Worm (Caenorhabditis elegans): ENCODE results near the gene abcf-2.

abcf-2 gene

DNA sequence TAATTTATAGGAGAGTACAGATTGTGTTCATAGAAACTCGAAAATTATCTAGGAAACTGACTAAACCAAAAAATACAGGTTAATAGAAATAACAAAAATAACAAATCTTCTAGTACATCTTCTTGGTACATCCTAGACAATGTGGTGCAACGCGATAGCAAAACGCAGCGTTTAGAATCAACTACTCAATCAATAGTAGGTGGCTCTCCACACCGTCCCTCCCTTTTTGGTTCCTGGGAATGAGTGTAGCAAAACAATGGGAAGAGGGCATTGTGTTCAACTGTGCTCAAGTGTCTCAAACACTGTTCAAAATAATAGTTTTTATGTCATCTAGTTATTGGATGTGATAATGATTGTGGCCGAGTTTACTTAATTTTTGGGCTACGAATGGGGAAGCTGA is 14.6 kb upstream of the abcf-2 start, which contains the start of gene T27E9.6:
Gene T27E9.6, minus strand, starts transcription at position 101 of the 400 bp plus-strand sequence.
- no peak for TF ChIP-seq lin-13 (GFP tag; optimal IDR thresholded peaks at IDR 0.05)
- no peak for TF ChIP-seq nhr-12 (tag; optimal IDR thresholded peaks at IDR 0.05)
- no peak for TF ChIP-seq nhr-6 (tag; optimal IDR thresholded peaks at IDR 0.05)
- no peak for TF ChIP-seq ceh-16 (tag; optimal IDR thresholded peaks at IDR 0.05)
- no peak for TF ChIP-seq unc-62 (GFP tag; optimal IDR thresholded peaks at IDR 0.05)
- TF ChIP-seq nhr-237 (tag; optimal IDR thresholded peaks at IDR 0.05) = no peak
- TF ChIP-seq ZK546.5 (tag; optimal IDR thresholded peaks at IDR 0.05) = no peak
- TF ChIP-seq elt-3 (tag; optimal IDR thresholded peaks at IDR 0.05) = no peak
- TF ChIP-seq lsy-2 (tag; optimal IDR thresholded peaks at IDR 0.05) = no peak
- TF ChIP-seq mbf-1 (tag; optimal IDR thresholded peaks at IDR 0.05) = no peak
- no peak for TF ChIP-seq ama-1 (optimal IDR thresholded peaks at IDR 0.05)
- TF ChIP-seq alr-1 (tag; optimal IDR thresholded peaks at IDR 0.05) = no peak
- TF ChIP-seq elt-1 (tag; optimal IDR thresholded peaks at IDR 0.05) = no peak
- TF ChIP-seq lin-11 (tag; optimal IDR thresholded peaks at IDR 0.05) = no peak
- TF ChIP-seq crh-2 (tag; optimal IDR thresholded peaks at IDR 0.05) = no peak
- TF ChIP-seq unc-39 (tag; optimal IDR thresholded peaks at IDR 0.05) = no peak
- no peak for TF ChIP-seq ztf-4 (tag; optimal IDR thresholded peaks at IDR 0.05)
- no peak for TF ChIP-seq zag-1 (tag; optimal IDR thresholded peaks at IDR 0.05)
- no peak for TF ChIP-seq sma-9 (GFP tag; optimal IDR thresholded peaks at IDR 0.05)
- no peak for TF ChIP-seq sma-9 (tag; optimal IDR thresholded peaks at IDR 0.05)

DNA sequence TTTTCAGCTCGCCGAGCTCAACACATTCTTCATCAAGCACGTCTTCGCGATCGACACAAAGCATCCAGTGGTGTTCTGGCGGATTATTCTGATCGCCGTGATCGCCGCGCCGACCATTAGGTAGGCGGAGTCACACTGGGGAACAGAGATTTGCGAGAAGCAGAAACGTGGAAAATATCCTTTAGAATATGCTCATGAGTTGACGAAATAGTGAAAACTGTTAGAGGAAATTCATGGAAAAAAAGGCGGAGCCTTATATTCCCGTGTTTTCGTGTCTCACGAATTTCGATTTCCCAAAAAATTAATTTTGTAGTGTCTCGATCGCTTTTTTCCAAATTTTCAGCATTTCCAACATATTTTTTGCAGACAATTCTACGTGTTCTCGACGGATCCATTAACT is 12.4 kb upstream of the abcf-2 start:
- TF ChIP-seq lin-11 (tag; optimal IDR thresholded peaks at IDR 0.05) (no peak), ztf-1 (GFP tag; conservative IDR thresholded peaks at IDR 0.05) (no peak), ztf-11 (tag; optimal IDR thresholded peaks at IDR 0.05) (no peak), fos-1 (tag; optimal IDR thresholded peaks at IDR 0.05) (no peak), lin-13 (GFP tag; optimal IDR thresholded peaks at IDR 0.05) (no peak), ceh-82 (tag; optimal IDR thresholded peaks at IDR 0.05) (no peak), unc-39 (tag; optimal IDR thresholded peaks at IDR 0.05) (no peak), ceh-16 (tag; optimal IDR thresholded peaks at IDR 0.05) (no peak), nhr-237 (tag; optimal IDR thresholded peaks at IDR 0.05) (no peak), skn-1 (tag; optimal IDR thresholded peaks at IDR 0.05) (no peak), zag-1 (tag; optimal IDR thresholded peaks at IDR 0.05) (no peak), nhr-10 (tag; optimal IDR thresholded peaks at IDR 0.05) (no peak), snpc-4 (tag; optimal IDR thresholded peaks at IDR 0.05) (no peak), sma-9 (GFP tag; optimal IDR thresholded peaks at IDR 0.05) (no peak), sma-9 (tag; optimal IDR thresholded peaks at IDR 0.05) (no peak), nhr-12 (tag; optimal IDR thresholded peaks at IDR 0.05) (no peak), peb-1 (tag; optimal IDR thresholded peaks at IDR 0.05) (no peak), unc-62 (GFP tag; optimal IDR thresholded peaks at IDR 0.05) (no peak), unc-55 (GFP tag; optimal IDR thresholded peaks at IDR 0.05) (no peak), Y55F3AM.14 (GFP tag; optimal IDR thresholded peaks at IDR 0.05) (no peak), lin-39 (tag; optimal IDR thresholded peaks at IDR 0.05) (no peak)

DNA sequence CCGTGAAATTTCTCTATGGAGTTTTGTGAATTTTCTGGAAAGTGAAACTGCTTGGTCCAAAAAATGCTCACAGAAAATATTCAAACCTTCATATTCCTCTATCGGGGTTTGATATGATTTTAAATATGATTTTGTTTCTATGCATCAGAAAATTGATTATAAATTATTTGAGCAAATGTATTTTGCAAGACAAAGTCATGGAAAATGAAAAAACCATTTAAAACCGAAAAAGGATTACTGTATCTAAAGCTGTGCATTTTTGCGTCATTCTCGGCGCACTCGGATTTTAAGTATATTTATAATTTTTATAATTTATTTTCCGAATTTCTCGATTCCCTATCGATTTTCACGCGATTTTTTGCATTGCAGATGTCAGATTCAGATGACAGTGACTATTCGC is 9.5 kb upstream of the abcf-2 start, which contains the start of gene pssy-2:
Gene pssy-2, plus strand, starts transcription at position 301 of the 400 bp plus-strand sequence.
- TF ChIP-seq elt-1 (tag; optimal IDR thresholded peaks at IDR 0.05) (no peak), ZK546.5 (tag; optimal IDR thresholded peaks at IDR 0.05) (no peak), nhr-10 (tag; optimal IDR thresholded peaks at IDR 0.05) (no peak), blmp-1 (tag; optimal IDR thresholded peaks at IDR 0.05; ENCODE audit: insufficient read depth) (no peak), nhr-11 (tag; optimal IDR thresholded peaks at IDR 0.05) (no peak), F13H6.1 (tag; optimal IDR thresholded peaks at IDR 0.05) (no peak), R02D3.7 (tag; optimal IDR thresholded peaks at IDR 0.05) (no peak), egl-27 (tag; optimal IDR thresholded peaks at IDR 0.05) (no peak), lin-13 (GFP tag; optimal IDR thresholded peaks at IDR 0.05) (no peak), zag-1 (tag; optimal IDR thresholded peaks at IDR 0.05) (no peak), unc-39 (tag; optimal IDR thresholded peaks at IDR 0.05) (no peak), Y55F3AM.14 (GFP tag; optimal IDR thresholded peaks at IDR 0.05) (no peak), ceh-82 (tag; optimal IDR thresholded peaks at IDR 0.05) (no peak), nhr-12 (tag; optimal IDR thresholded peaks at IDR 0.05) (no peak), skn-1 (tag; optimal IDR thresholded peaks at IDR 0.05) (no peak), ceh-16 (tag; optimal IDR thresholded peaks at IDR 0.05) (no peak)

DNA sequence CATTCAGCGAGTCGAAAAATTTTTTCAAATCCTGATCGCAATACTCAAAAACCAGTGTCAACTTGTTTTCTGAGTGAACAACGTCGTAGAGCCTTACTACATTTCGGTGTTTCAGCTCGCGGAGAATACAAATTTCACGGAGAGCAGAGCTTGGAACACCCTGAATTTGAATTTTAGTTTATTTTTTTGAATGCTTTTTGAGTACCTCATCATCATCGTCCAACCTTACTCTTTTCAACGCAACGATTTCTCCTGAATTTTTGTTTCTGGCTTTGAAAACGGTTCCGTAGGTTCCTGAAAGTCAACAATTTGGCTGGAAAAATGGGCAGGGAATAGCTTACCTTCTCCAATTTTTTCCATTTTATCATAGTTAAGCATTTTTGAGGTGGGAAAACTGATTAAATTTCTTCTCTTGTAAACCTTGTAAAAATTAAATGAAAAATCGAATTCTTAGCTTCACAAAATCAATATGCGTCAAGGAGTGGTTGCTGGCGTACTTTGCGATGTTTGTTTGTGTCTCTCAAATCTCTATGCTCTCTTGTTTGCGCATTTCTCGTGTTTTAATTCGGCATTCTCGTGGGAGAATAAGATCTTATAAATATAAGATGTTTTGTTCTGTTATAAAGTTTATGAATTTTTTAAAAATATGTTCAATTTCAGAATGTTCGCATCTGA is 4.0 kb upstream of the abcf-2 start, which contains the start of gene cdk-5:
Gene cdk-5, minus strand, starts transcription at position 425 of the 675 bp plus-strand sequence.
- TF ChIP-seq R02D3.7 (tag; optimal IDR thresholded peaks at IDR 0.05) (peak; percentile 60), gmeb-1 (tag; optimal IDR thresholded peaks at IDR 0.05) (peak; percentile 94), sma-9 (GFP tag; optimal IDR thresholded peaks at IDR 0.05) (peak; percentile 93), sma-9 (tag; optimal IDR thresholded peaks at IDR 0.05) (no peak), nhr-129 (tag; optimal IDR thresholded peaks at IDR 0.05) (peak; percentile 83), elt-1 (tag; optimal IDR thresholded peaks at IDR 0.05) (no peak), ceh-82 (tag; optimal IDR thresholded peaks at IDR 0.05) (peak; percentile 42), blmp-1 (tag; optimal IDR thresholded peaks at IDR 0.05; ENCODE audit: insufficient read depth) (peak; percentile 49), unc-55 (GFP tag; optimal IDR thresholded peaks at IDR 0.05) (peak; percentile 98), mab-5 (tag; optimal IDR thresholded peaks at IDR 0.05) (peak; percentile 89), alr-1 (tag; optimal IDR thresholded peaks at IDR 0.05) (no peak), crh-2 (tag; optimal IDR thresholded peaks at IDR 0.05) (peak; percentile 98), ceh-16 (tag; optimal IDR thresholded peaks at IDR 0.05) (peak; percentile 22), mdl-1 (tag; optimal IDR thresholded peaks at IDR 0.05) (peak in 1 of 2 experiments; percentile 32), nhr-25 (tag; optimal IDR thresholded peaks at IDR 0.05) (peak; percentile 94), C34F6.9 (tag; optimal IDR thresholded peaks at IDR 0.05) (peak; percentile 99), lsy-2 (tag; optimal IDR thresholded peaks at IDR 0.05) (peak; percentile 94 to 97), nhr-6 (tag; optimal IDR thresholded peaks at IDR 0.05) (peak; percentile 90), F13H6.1 (tag; optimal IDR thresholded peaks at IDR 0.05) (peak; percentile 88), ztf-4 (tag; optimal IDR thresholded peaks at IDR 0.05) (peak; percentile 87), lin-11 (tag; optimal IDR thresholded peaks at IDR 0.05) (peak; percentile 73), sma-3 (GFP tag; optimal IDR thresholded peaks at IDR 0.05) (peak; percentile 87), fos-1 (tag; optimal IDR thresholded peaks at IDR 0.05) (peak; percentile 74)
